Fruit fly (Drosophila melanogaster) whole organism, embryonic: ENCODE measurements around the gene Best3.

Source experiments
- Ada2b ChIP-seq: fragments of 200-800 bp; sonication (Bioruptor generic); IDR thresholded peaks from 2 replicates; pipeline ENCODE4 v1.3.6; 2022; ENCODE audit warnings: missing biosample characterization, missing genetic modification characterization
- Atf3 ChIP-seq: fragments of 200-800 bp; sonication (Bioruptor generic); optimal IDR thresholded peaks from 3 replicates; lab custom pipeline; 2016; ENCODE audit warnings: missing biosample characterization, missing genetic modification characterization
- BEAF-32 ChIP-seq: fragments of 200-800 bp; sonication (Bioruptor generic); optimal IDR thresholded peaks from 3 replicates; lab custom pipeline; 2017; ENCODE audit warnings: missing biosample characterization, missing genetic modification characterization, mild to moderate bottlenecking, moderate library complexity, missing genetic modification reagents
- CG10274 ChIP-seq: fragments of 200-800 bp; sonication (Bioruptor generic); optimal IDR thresholded peaks from 3 replicates; lab custom pipeline; 2017; ENCODE audit warnings: missing biosample characterization, mild to moderate bottlenecking, missing genetic modification characterization
- CG10321 ChIP-seq: fragments of 200-800 bp; sonication (Bioruptor generic); IDR thresholded peaks from 2 replicates; pipeline ENCODE4 v1.3.6; 2022; ENCODE audit warnings: missing biosample characterization, missing genetic modification characterization
- CG10462 ChIP-seq: fragments of 200-800 bp; sonication (Bioruptor generic); optimal IDR thresholded peaks from 2 replicates; lab custom pipeline; 2016; ENCODE audit warnings: missing biosample characterization, missing genetic modification characterization
- CG11398 ChIP-seq: fragments of 200-800 bp; sonication (Bioruptor generic); optimal IDR thresholded peaks from 2 replicates; lab custom pipeline; 2016; ENCODE audit warnings: missing biosample characterization, missing genetic modification characterization
- CG11695 ChIP-seq: fragments of 200-800 bp; sonication (Bioruptor generic); IDR thresholded peaks from 3 replicates; pipeline ENCODE4 v1.3.6; 2022; ENCODE audit warnings: missing biosample characterization, missing genetic modification characterization
- CG12391 ChIP-seq: fragments of 200-800 bp; sonication (Bioruptor generic); optimal IDR thresholded peaks from 3 replicates; lab custom pipeline; 2018; ENCODE audit warnings: missing biosample characterization, mild to moderate bottlenecking, missing genetic modification characterization, moderate library complexity
- CG12942 ChIP-seq: fragments of 200-800 bp; sonication (Bioruptor generic); optimal IDR thresholded peaks from 3 replicates; lab custom pipeline; 2016; ENCODE audit warnings: missing biosample characterization, missing genetic modification characterization
- CG13894 ChIP-seq: fragments of 200-800 bp; sonication (Bioruptor generic); optimal IDR thresholded peaks from 3 replicates; lab custom pipeline; 2018; ENCODE audit warnings: missing biosample characterization, mild to moderate bottlenecking, missing genetic modification characterization, moderate library complexity
- CG17361 ChIP-seq: fragments of 200-800 bp; sonication (Bioruptor generic); IDR thresholded peaks from 3 replicates; pipeline ENCODE4 v1.3.6; 2022; ENCODE audit warnings: missing biosample characterization, missing genetic modification characterization
- CG18011 ChIP-seq: fragments of 200-800 bp; sonication (Bioruptor generic); optimal IDR thresholded peaks from 2 replicates; lab custom pipeline; 2017; ENCODE audit warnings: missing biosample characterization, missing genetic modification characterization, mild to moderate bottlenecking, moderate library complexity, missing genotype
- CG18262 ChIP-seq: fragments of 200-800 bp; optimal IDR thresholded peaks from 3 replicates; lab custom pipeline; 2019; ENCODE audit warnings: missing biosample characterization, mild to moderate bottlenecking, missing genetic modification characterization, moderate library complexity
- CG18599 ChIP-seq: fragments of 200-800 bp; sonication (Bioruptor generic); optimal IDR thresholded peaks from 3 replicates; lab custom pipeline; 2017; ENCODE audit warnings: missing biosample characterization, missing genetic modification characterization, mild to moderate bottlenecking, moderate library complexity, missing genetic modification reagents
- CG2116 ChIP-seq: fragments of 200-800 bp; sonication (Bioruptor generic); optimal IDR thresholded peaks from 3 replicates; lab custom pipeline; 2018; ENCODE audit warnings: missing biosample characterization, mild to moderate bottlenecking, missing genetic modification characterization
- CG2202 ChIP-seq: fragments of 200-800 bp; sonication (Bioruptor generic); optimal IDR thresholded peaks from 2 replicates; lab custom pipeline; 2018; ENCODE audit warnings: missing biosample characterization, mild to moderate bottlenecking, missing genetic modification characterization
- CG33213 ChIP-seq: fragments of 200-800 bp; sonication (Bioruptor generic); optimal IDR thresholded peaks from 3 replicates; lab custom pipeline; 2016; ENCODE audit warnings: missing biosample characterization, missing genetic modification characterization
- CG3407 ChIP-seq: fragments of 200-800 bp; sonication (Bioruptor generic); optimal IDR thresholded peaks from 2 replicates; lab custom pipeline; 2018; ENCODE audit warnings: missing biosample characterization, mild to moderate bottlenecking, missing genetic modification characterization
- CG34422 ChIP-seq: fragments of 200-800 bp; sonication (Bioruptor generic); IDR thresholded peaks from 3 replicates; pipeline ENCODE4 v1.3.6; 2022; ENCODE audit warnings: missing biosample characterization, missing genetic modification characterization
- CG6272 ChIP-seq: fragments of 200-800 bp; sonication (Bioruptor generic); IDR thresholded peaks from 2 replicates; pipeline ENCODE4 v1.3.6; 2022; ENCODE audit warnings: missing biosample characterization, missing genetic modification characterization
- CG7372 ChIP-seq: fragments of 200-800 bp; sonication (Bioruptor generic); IDR thresholded peaks from 2 replicates; pipeline ENCODE4 v1.3.6; 2022; ENCODE audit warnings: missing biosample characterization, missing genetic modification characterization
- CG8290 ChIP-seq, 3 experiments: fragments of 200-800 bp; sonication (Bioruptor generic); optimal IDR thresholded peaks; 2 replicates each; lab custom pipeline; 2016 to 2019; ENCODE audit warnings: missing biosample characterization in 3 of 3, missing genetic modification characterization in 3 of 3, mild to moderate bottlenecking in 2 of 3, moderate library complexity in 1 of 3
- CG9215 ChIP-seq: fragments of 200-800 bp; sonication (Bioruptor generic); IDR thresholded peaks from 2 replicates; pipeline ENCODE4 v1.3.6; 2022; ENCODE audit warnings: missing biosample characterization, missing genetic modification characterization
- CG9437 ChIP-seq: fragments of 200-800 bp; sonication (Bioruptor generic); optimal IDR thresholded peaks from 2 replicates; lab custom pipeline; 2018; ENCODE audit warnings: missing biosample characterization, mild to moderate bottlenecking, missing genetic modification characterization
- CHES-1-like ChIP-seq: fragments of 200-800 bp; sonication (Bioruptor generic); optimal IDR thresholded peaks from 2 replicates; lab custom pipeline; 2016; ENCODE audit warnings: missing biosample characterization, missing genetic modification characterization
- H15 ChIP-seq: fragments of 200-800 bp; sonication (Bioruptor generic); IDR thresholded peaks from 3 replicates; pipeline ENCODE4 v1.3.6; 2022; ENCODE audit warnings: missing biosample characterization, missing genetic modification characterization
- Max ChIP-seq: fragments of 200-800 bp; sonication (Bioruptor generic); optimal IDR thresholded peaks from 2 replicates; lab custom pipeline; 2016; ENCODE audit warnings: missing biosample characterization, mild to moderate bottlenecking, missing genetic modification characterization
- Med ChIP-seq: fragments of 200-800 bp; sonication (Bioruptor generic); peaks from one replicate; lab custom pipeline; 2016; ENCODE audit warnings: missing biosample characterization, missing genetic modification characterization, mild to moderate bottlenecking, inconsistent platforms, moderate library complexity
- Mes4 ChIP-seq: fragments of 200-800 bp; sonication (Bioruptor generic); optimal IDR thresholded peaks from 2 replicates; lab custom pipeline; 2016; ENCODE audit warnings: missing biosample characterization, missing genetic modification characterization
- Myb ChIP-seq: fragments of 200-800 bp; sonication (Bioruptor generic); optimal IDR thresholded peaks from 2 replicates; lab custom pipeline; 2016; ENCODE audit warnings: missing biosample characterization, missing genetic modification characterization
- Nf-YA ChIP-seq: fragments of 200-800 bp; sonication (Bioruptor generic); IDR thresholded peaks from 2 replicates; pipeline ENCODE4 v1.3.6; 2022; ENCODE audit warnings: missing biosample characterization, missing genetic modification characterization
- Pdp1 ChIP-seq, 2 experiments: fragments of 200-800 bp; sonication (Bioruptor generic); optimal IDR thresholded peaks; 3 replicates each; lab custom pipeline; 2016; ENCODE audit warnings: missing biosample characterization in 2 of 2, missing genetic modification characterization in 2 of 2, mild to moderate bottlenecking in 1 of 2, moderate library complexity in 1 of 2
- Sox100B ChIP-seq: fragments of 200-800 bp; sonication (Bioruptor generic); optimal IDR thresholded peaks from 3 replicates; lab custom pipeline; 2018; ENCODE audit warnings: missing biosample characterization, mild to moderate bottlenecking, missing genetic modification characterization
- Tbp ChIP-seq: fragments of >200 bp; optimal IDR thresholded peaks from 2 replicates; lab custom pipeline; 2018; ENCODE audit warnings: missing biosample characterization, missing genetic modification characterization
- Usf ChIP-seq: fragments of 200-800 bp; sonication (Bioruptor generic); optimal IDR thresholded peaks from 2 replicates; lab custom pipeline; 2017; ENCODE audit warnings: missing genotype, missing biosample characterization, missing genetic modification characterization
- ab ChIP-seq: fragments of 200-800 bp; sonication (Bioruptor generic); optimal IDR thresholded peaks from 2 replicates; lab custom pipeline; 2016; ENCODE audit warnings: missing biosample characterization, missing genetic modification characterization
- cad ChIP-seq: fragments of >200 bp; optimal IDR thresholded peaks from 2 replicates; lab custom pipeline; 2017; ENCODE audit warnings: missing biosample characterization, missing genetic modification characterization
- cas ChIP-seq: fragments of 200-800 bp; sonication (Bioruptor generic); IDR thresholded peaks from 2 replicates; pipeline ENCODE4 v1.3.6; 2022; ENCODE audit warnings: missing biosample characterization, missing genetic modification characterization
- cg ChIP-seq: fragments of 200-800 bp; sonication (Bioruptor generic); optimal IDR thresholded peaks from 3 replicates; lab custom pipeline; 2019; ENCODE audit warnings: missing biosample characterization, mild to moderate bottlenecking, missing genetic modification characterization, moderate library complexity
- dan ChIP-seq: fragments of 200-800 bp; sonication (Bioruptor generic); IDR thresholded peaks from 2 replicates; pipeline ENCODE4 v1.3.6; 2022; ENCODE audit warnings: missing biosample characterization, missing genetic modification characterization
- eve ChIP-seq, 2 experiments: fragments of >200 bp; optimal IDR thresholded peaks; 2 replicates each; lab custom pipeline; 2017; ENCODE audit warnings: missing biosample characterization in 2 of 2, missing genetic modification characterization in 2 of 2
- fd102C ChIP-seq: fragments of 200-800 bp; sonication (Bioruptor generic); optimal IDR thresholded peaks from 2 replicates; lab custom pipeline; 2018; ENCODE audit warnings: missing biosample characterization, mild to moderate bottlenecking, missing genetic modification characterization, moderate library complexity
- luna ChIP-seq: fragments of 200-800 bp; sonication (Bioruptor generic); optimal IDR thresholded peaks from 2 replicates; lab custom pipeline; 2016; ENCODE audit warnings: missing biosample characterization, missing genetic modification characterization
- prd ChIP-seq, 3 experiments: fragments of >200 bp in 2 of 3; fragments of 200-800 bp in 1 of 3; sonication (Bioruptor generic) in 1 of 3; optimal IDR thresholded peaks in 2 of 3; IDR thresholded peaks in 1 of 3; 2 replicates in 2 of 3; 3 replicates in 1 of 3; pipeline versions ENCODE4 v1.3.6 to Lab custom; 2017 to 2022; ENCODE audit warnings: missing biosample characterization in 1 of 3, missing genetic modification characterization in 1 of 3
- pzg ChIP-seq: fragments of 200-800 bp; sonication (Bioruptor generic); optimal IDR thresholded peaks from 3 replicates; lab custom pipeline; 2018; ENCODE audit warnings: missing biosample characterization, mild to moderate bottlenecking, missing genetic modification characterization, moderate library complexity
- tgo ChIP-seq: fragments of 200-800 bp; sonication (Bioruptor generic); IDR thresholded peaks from 3 replicates; pipeline ENCODE4 v1.3.6; 2022; ENCODE audit warnings: missing biosample characterization, missing genetic modification characterization
- usp ChIP-seq: fragments of >200 bp; optimal IDR thresholded peaks from 2 replicates; lab custom pipeline; 2017; ENCODE audit warnings: missing biosample characterization, missing genetic modification characterization
- vvl ChIP-seq: fragments of 200-800 bp; sonication (Bioruptor generic); IDR thresholded peaks from 2 replicates; pipeline ENCODE4 v1.3.6; 2022; ENCODE audit warnings: missing biosample characterization, missing genetic modification characterization
- wek ChIP-seq: fragments of 200-800 bp; sonication (Bioruptor generic); optimal IDR thresholded peaks from 3 replicates; lab custom pipeline; 2018; ENCODE audit warnings: missing biosample characterization, mild to moderate bottlenecking, missing genetic modification characterization, moderate library complexity
- wor ChIP-seq: fragments of 200-800 bp; sonication (Bioruptor generic); IDR thresholded peaks from 2 replicates; pipeline ENCODE4 v1.3.6; 2022; ENCODE audit warnings: missing biosample characterization, missing genetic modification characterization
- zfh1 ChIP-seq: fragments of 200-800 bp; sonication (Bioruptor generic); IDR thresholded peaks from 3 replicates; pipeline ENCODE4 v1.3.6; 2022; ENCODE audit warnings: missing biosample characterization, missing genetic modification characterization

Best3 gene

DNA sequence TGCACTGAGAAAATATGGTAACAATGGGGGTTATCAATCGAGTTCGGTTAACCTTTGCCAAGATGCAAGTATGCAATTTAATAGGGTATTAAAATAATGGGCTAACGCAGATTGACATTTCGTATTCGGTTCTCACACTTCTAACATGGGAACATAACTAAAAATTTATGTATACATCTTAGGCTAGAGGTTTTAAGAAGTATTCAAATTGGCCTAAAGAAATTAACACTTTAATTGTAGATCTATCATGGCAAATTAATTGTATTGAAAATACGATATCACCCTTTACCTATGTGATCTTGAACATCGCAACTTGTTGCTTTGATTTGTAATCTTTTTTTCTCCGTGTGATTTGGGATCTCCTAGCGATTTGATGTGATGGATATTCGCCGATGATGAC lies 50.0 kb downstream of the Best3 start (continued):
- no peak for TF ChIP-seq CG10462 (GFP tag; lab: Kevin White, UChicago)
- no peak for TF ChIP-seq cad (GFP tag; lab: Kevin White, UChicago)
- TF ChIP-seq usp = no peak
- peak; percentile 56; the same call in 2 of the 3 replicates for TF ChIP-seq CG17361 (GFP tag; lab: Robert Waterston, UW)
- TF ChIP-seq CG8290 (GFP tag; optimal IDR thresholded peaks at IDR 0.05; lab: Kevin White, UChicago) = no peak
- no peak for TF ChIP-seq CG8290 (tag; optimal IDR thresholded peaks at IDR 0.05; lab: Kevin White, UChicago)
- no peak for TF ChIP-seq dan (GFP tag; lab: Robert Waterston, UW)
- no peak for TF ChIP-seq Pdp1 (GFP tag; optimal IDR thresholded peaks at IDR 0.05; lab: Kevin White, UChicago)
- no peak for TF ChIP-seq Tbp (GFP tag; lab: Kevin White, UChicago)
- TF ChIP-seq CG10321 = no peak
- no peak for TF ChIP-seq CG9215 (GFP tag; lab: Robert Waterston, UW)
- no peak for TF ChIP-seq tgo (GFP tag; lab: Robert Waterston, UW)
- no peak for TF ChIP-seq pzg (GFP tag; lab: Kevin White, UChicago)
- no peak for TF ChIP-seq Nf-YA (GFP tag; lab: Robert Waterston, UW)
- peak; percentile 13 for TF ChIP-seq CG12391 (tag; lab: Kevin White, UChicago)
- peak; percentile 45 for TF ChIP-seq Sox100B (GFP tag; lab: Kevin White, UChicago)
- no peak for TF ChIP-seq CG34422 (GFP tag; lab: Robert Waterston, UW)
- TF ChIP-seq H15 (GFP tag; lab: Robert Waterston, UW) = no peak
- TF ChIP-seq CG12942 (GFP tag; lab: Kevin White, UChicago) = no peak
- TF ChIP-seq Atf3 (GFP tag; lab: Kevin White, UChicago) = no peak
- TF ChIP-seq Max (GFP tag; lab: Kevin White, UChicago) = no peak
- TF ChIP-seq CG33213 (GFP tag; lab: Kevin White, UChicago) = no peak
- TF ChIP-seq CG3407 = no peak
- no peak for TF ChIP-seq CG2202
- no peak for TF ChIP-seq luna
- TF ChIP-seq CG11398 (GFP tag; lab: Kevin White, UChicago) = no peak
- no peak for TF ChIP-seq Ada2b (GFP tag; lab: Robert Waterston, UW)
- no peak for TF ChIP-seq cg (GFP tag; lab: Kevin White, UChicago)
- TF ChIP-seq CG18262 = peak; percentile 45
- no peak for TF ChIP-seq cas (GFP tag; lab: Robert Waterston, UW)
- no peak for TF ChIP-seq CG18599
- TF ChIP-seq CG18011 (GFP tag; lab: Kevin White, UChicago) = no peak
- no peak for TF ChIP-seq zfh1 (GFP tag; lab: Robert Waterston, UW)
- no peak for TF ChIP-seq fd102C (GFP tag; lab: Kevin White, UChicago)
- TF ChIP-seq Myb (GFP tag; lab: Kevin White, UChicago) = no peak
- no peak for TF ChIP-seq prd (optimal IDR thresholded peaks at IDR 0.05; lab: Kevin White, UChicago)
- TF ChIP-seq prd (GFP tag; IDR thresholded peaks at IDR 0.05; lab: Robert Waterston, UW) = no peak
- no peak for TF ChIP-seq CG13894
- no peak for TF ChIP-seq CG6272 (GFP tag; lab: Robert Waterston, UW)
- no peak for TF ChIP-seq CG9437 (GFP tag; lab: Kevin White, UChicago)
- TF ChIP-seq CG11695 (GFP tag; lab: Robert Waterston, UW) = no peak
- no peak for TF ChIP-seq wor (GFP tag; lab: Robert Waterston, UW)
- peak; percentile 24 for TF ChIP-seq Med (GFP tag; lab: Kevin White, UChicago)
- no peak for TF ChIP-seq vvl (GFP tag; lab: Robert Waterston, UW)
- no peak for TF ChIP-seq Usf
- no peak for TF ChIP-seq CG2116 (GFP tag; lab: Kevin White, UChicago)
- TF ChIP-seq BEAF-32 (GFP tag; lab: Kevin White, UChicago) = no peak
- no peak for TF ChIP-seq CHES-1-like (GFP tag; lab: Kevin White, UChicago)
- peak in 1 of 2 experiments; percentile 83 for TF ChIP-seq eve (GFP tag; optimal IDR thresholded peaks at IDR 0.05; lab: Kevin White, UChicago)
- TF ChIP-seq ab (GFP tag; lab: Kevin White, UChicago) = no peak
- TF ChIP-seq wek = no peak
- no peak for TF ChIP-seq CG10274 (GFP tag; lab: Kevin White, UChicago)
- no peak for TF ChIP-seq Mes4 (GFP tag; lab: Kevin White, UChicago)
- TF ChIP-seq CG7372 = no peak
